Fruit fly (Drosophila melanogaster) whole organism, embryonic: Measurements from ENCODE around the gene CG14395.

Experiments used
- Atf-2 ChIP-seq: fragments of 200-800 bp; sonication (Bioruptor generic); optimal IDR thresholded peaks from 2 replicates; lab custom pipeline; 2016; ENCODE audit warnings: missing biosample characterization, missing genetic modification characterization
- CG10959 ChIP-seq: fragments of 200-800 bp; sonication (Bioruptor generic); IDR thresholded peaks from 2 replicates; pipeline ENCODE4 v1.3.6; 2022; ENCODE audit warnings: missing biosample characterization, missing genetic modification characterization
- CG11247 ChIP-seq: fragments of 200-800 bp; sonication (Bioruptor generic); IDR thresholded peaks from 2 replicates; pipeline ENCODE4 v1.3.6; 2022; ENCODE audit warnings: missing biosample characterization, missing genetic modification characterization
- CG11695 ChIP-seq: fragments of 200-800 bp; sonication (Bioruptor generic); IDR thresholded peaks from 3 replicates; pipeline ENCODE4 v1.3.6; 2022; ENCODE audit warnings: missing biosample characterization, missing genetic modification characterization
- CG14441 ChIP-seq: fragments of 200-800 bp; sonication (Bioruptor generic); IDR thresholded peaks from 2 replicates; pipeline ENCODE4 v1.3.6; 2022; ENCODE audit warnings: missing biosample characterization, missing genetic modification characterization
- CG18011 ChIP-seq: fragments of 200-800 bp; sonication (Bioruptor generic); optimal IDR thresholded peaks from 2 replicates; lab custom pipeline; 2017; ENCODE audit warnings: missing biosample characterization, missing genetic modification characterization, mild to moderate bottlenecking, moderate library complexity, missing genotype
- CG1832 ChIP-seq: fragments of 200-800 bp; sonication (Bioruptor generic); optimal IDR thresholded peaks from 2 replicates; lab custom pipeline; 2017; ENCODE audit warnings: missing biosample characterization, mild to moderate bottlenecking, missing genetic modification characterization, inconsistent platforms
- CG2120 ChIP-seq: fragments of 200-800 bp; sonication (Bioruptor generic); optimal IDR thresholded peaks from 3 replicates; lab custom pipeline; 2016; ENCODE audit warnings: missing biosample characterization, missing genetic modification characterization
- CG2712 ChIP-seq: fragments of 200-800 bp; optimal IDR thresholded peaks from 3 replicates; lab custom pipeline; 2019; ENCODE audit warnings: missing biosample characterization, mild to moderate bottlenecking, missing genetic modification characterization, moderate library complexity
- CG31224 ChIP-seq: fragments of 200-800 bp; sonication (Bioruptor generic); IDR thresholded peaks from 2 replicates; pipeline ENCODE4 v1.3.6; 2022; ENCODE audit warnings: missing biosample characterization, missing genetic modification characterization
- CG3163 ChIP-seq: fragments of 200-800 bp; sonication (Bioruptor generic); optimal IDR thresholded peaks from 3 replicates; lab custom pipeline; 2016; ENCODE audit warnings: missing biosample characterization, missing genetic modification characterization
- CG4707 ChIP-seq: fragments of 200-800 bp; sonication (Bioruptor generic); optimal IDR thresholded peaks from 2 replicates; lab custom pipeline; 2018; ENCODE audit warnings: missing biosample characterization, mild to moderate bottlenecking, missing genetic modification characterization, moderate library complexity
- CG6813 ChIP-seq: fragments of 200-800 bp; sonication (Bioruptor generic); optimal IDR thresholded peaks from 2 replicates; lab custom pipeline; 2017; ENCODE audit warnings: missing biosample characterization, missing genetic modification characterization, mild to moderate bottlenecking, moderate library complexity, missing genetic modification reagents
- CG7556 ChIP-seq: fragments of 200-800 bp; sonication (Bioruptor generic); optimal IDR thresholded peaks from 2 replicates; lab custom pipeline; 2017; ENCODE audit warnings: missing biosample characterization, mild to moderate bottlenecking, missing genetic modification characterization
- CG7963 ChIP-seq: fragments of 200-800 bp; sonication (Bioruptor generic); IDR thresholded peaks from 3 replicates; pipeline ENCODE4 v1.3.6; 2022; ENCODE audit warnings: missing biosample characterization, missing genetic modification characterization; ENCODE audit not compliant: partially characterized antibody
- CG9727 ChIP-seq: fragments of 200-800 bp; sonication (Bioruptor generic); optimal IDR thresholded peaks from 3 replicates; lab custom pipeline; 2017; ENCODE audit warnings: missing biosample characterization, mild to moderate bottlenecking, missing genetic modification characterization
- D19A ChIP-seq: fragments of 200-800 bp; optimal IDR thresholded peaks from 3 replicates; lab custom pipeline; 2019; ENCODE audit warnings: missing biosample characterization, mild to moderate bottlenecking, missing genetic modification characterization, moderate library complexity
- Dip2 ChIP-seq: fragments of 200-800 bp; sonication (Bioruptor generic); IDR thresholded peaks from 2 replicates; pipeline ENCODE4 v1.3.6; 2022; ENCODE audit warnings: missing biosample characterization, missing genetic modification characterization
- Dip3 ChIP-seq: fragments of 200-800 bp; sonication (Bioruptor generic); optimal IDR thresholded peaks from 3 replicates; lab custom pipeline; 2016; ENCODE audit warnings: missing biosample characterization, missing genetic modification characterization
- E2f1 ChIP-seq: fragments of 200-800 bp; sonication (Bioruptor generic); IDR thresholded peaks from 2 replicates; pipeline ENCODE4 v1.3.6; 2022; ENCODE audit warnings: missing biosample characterization, missing genetic modification characterization
- ERR ChIP-seq: fragments of 200-800 bp; sonication (Bioruptor generic); optimal IDR thresholded peaks from 2 replicates; lab custom pipeline; 2016; ENCODE audit warnings: missing biosample characterization, missing genetic modification characterization
- HLH3B ChIP-seq: fragments of 200-800 bp; sonication (Bioruptor generic); IDR thresholded peaks from 2 replicates; pipeline ENCODE4 v1.3.6; 2022; ENCODE audit warnings: missing biosample characterization, missing genetic modification characterization
- HmgZ ChIP-seq: fragments of 200-800 bp; sonication (Bioruptor generic); optimal IDR thresholded peaks from 2 replicates; lab custom pipeline; 2018; ENCODE audit warnings: missing biosample characterization, mild to moderate bottlenecking, missing genetic modification characterization
- Mad ChIP-seq: fragments of 200-800 bp; sonication (Bioruptor generic); optimal IDR thresholded peaks from 2 replicates; lab custom pipeline; 2016; ENCODE audit warnings: missing biosample characterization, missing genetic modification characterization
- NC2α ChIP-seq: fragments of 200-800 bp; sonication (Bioruptor generic); optimal IDR thresholded peaks from 2 replicates; lab custom pipeline; 2016; ENCODE audit warnings: missing biosample characterization, missing genetic modification characterization
- NC2β ChIP-seq: fragments of 200-800 bp; sonication (Bioruptor generic); optimal IDR thresholded peaks from 2 replicates; lab custom pipeline; 2016; ENCODE audit warnings: missing biosample characterization, missing genetic modification characterization
- Ptx1 ChIP-seq: fragments of 200-800 bp; sonication (Bioruptor generic); IDR thresholded peaks from 2 replicates; pipeline ENCODE4 v1.3.6; 2022; ENCODE audit warnings: missing biosample characterization, missing genetic modification characterization
- Side ChIP-seq: fragments of 200-800 bp; sonication (Bioruptor generic); optimal IDR thresholded peaks from 2 replicates; lab custom pipeline; 2016; ENCODE audit warnings: missing biosample characterization, missing genetic modification characterization
- Stat92E ChIP-seq, 3 experiments: fragments of >200 bp in 2 of 3; fragments of 200-800 bp in 1 of 3; sonication (Bioruptor generic) in 1 of 3; optimal IDR thresholded peaks; 2 replicates each; lab custom pipeline; 2017 to 2019; ENCODE audit warnings: missing biosample characterization in 3 of 3, missing genetic modification characterization in 3 of 3, mild to moderate bottlenecking in 1 of 3, moderate library complexity in 1 of 3
- bab2 ChIP-seq: fragments of 200-800 bp; sonication (Bioruptor generic); optimal IDR thresholded peaks from 2 replicates; lab custom pipeline; 2016; ENCODE audit warnings: missing biosample characterization, missing genetic modification characterization
- bcd ChIP-seq: fragments of 200-800 bp; sonication (Bioruptor generic); optimal IDR thresholded peaks from 2 replicates; lab custom pipeline; 2017; ENCODE audit warnings: missing biosample characterization, mild to moderate bottlenecking, missing genetic modification characterization
- cg ChIP-seq: fragments of 200-800 bp; sonication (Bioruptor generic); optimal IDR thresholded peaks from 3 replicates; lab custom pipeline; 2019; ENCODE audit warnings: missing biosample characterization, mild to moderate bottlenecking, missing genetic modification characterization, moderate library complexity
- emc ChIP-seq: fragments of 200-800 bp; sonication (Bioruptor generic); optimal IDR thresholded peaks from 2 replicates; lab custom pipeline; 2016; ENCODE audit warnings: missing biosample characterization, missing genetic modification characterization
- fd3F ChIP-seq: fragments of 200-800 bp; sonication (Bioruptor generic); optimal IDR thresholded peaks from 2 replicates; lab custom pipeline; 2018; ENCODE audit warnings: missing biosample characterization, mild to moderate bottlenecking, missing genetic modification characterization, moderate library complexity
- fd96Cb ChIP-seq: fragments of 200-800 bp; sonication (Bioruptor generic); optimal IDR thresholded peaks from 2 replicates; lab custom pipeline; 2018; ENCODE audit warnings: missing biosample characterization, mild to moderate bottlenecking, missing genetic modification characterization, moderate library complexity
- h ChIP-seq: fragments of >200 bp; optimal IDR thresholded peaks from 2 replicates; lab custom pipeline; 2017
- nerfin-2 ChIP-seq: fragments of 200-800 bp; sonication (Bioruptor generic); IDR thresholded peaks from 2 replicates; pipeline ENCODE4 v1.3.6; 2022; ENCODE audit warnings: missing biosample characterization, missing genetic modification characterization; ENCODE audit not compliant: partially characterized antibody
- nmo ChIP-seq: fragments of 200-800 bp; sonication (Bioruptor generic); optimal IDR thresholded peaks from 2 replicates; lab custom pipeline; 2018; ENCODE audit warnings: missing biosample characterization, mild to moderate bottlenecking, missing genetic modification characterization, moderate library complexity
- org-1 ChIP-seq: fragments of 200-800 bp; sonication (Bioruptor generic); optimal IDR thresholded peaks from 2 replicates; lab custom pipeline; 2017; ENCODE audit warnings: missing biosample characterization, missing genetic modification characterization
- otp ChIP-seq: fragments of 200-800 bp; sonication (Bioruptor generic); IDR thresholded peaks from 3 replicates; pipeline ENCODE4, ENCODE4 v1.3.6; 2022; ENCODE audit warnings: missing biosample characterization, missing genetic modification characterization
- pan ChIP-seq, 4 experiments: fragments of >200 bp in 3 of 4; fragments of 200-800 bp in 1 of 4; sonication (Bioruptor generic) in 1 of 4; optimal IDR thresholded peaks in 3 of 4; IDR thresholded peaks in 1 of 4; 2 replicates each; pipeline versions ENCODE4 v1.3.6 to Lab custom; 2017 to 2022; ENCODE audit warnings: missing biosample characterization in 2 of 4, missing genetic modification characterization in 2 of 4, mixed read lengths in 1 of 4
- psq ChIP-seq: fragments of 200-800 bp; sonication (Bioruptor generic); optimal IDR thresholded peaks from 2 replicates; lab custom pipeline; 2017; ENCODE audit warnings: missing biosample characterization, missing genetic modification characterization
- ranshi ChIP-seq: fragments of 200-800 bp; sonication (Bioruptor generic); IDR thresholded peaks from 2 replicates; pipeline ENCODE4 v1.3.6; 2022; ENCODE audit warnings: missing biosample characterization, missing genetic modification characterization
- sob ChIP-seq: fragments of 200-800 bp; sonication (Bioruptor generic); IDR thresholded peaks from 2 replicates; pipeline ENCODE4 v1.3.6; 2022; ENCODE audit warnings: missing biosample characterization, missing genetic modification characterization
- tin ChIP-seq: fragments of 200-800 bp; sonication (Bioruptor generic); optimal IDR thresholded peaks from 3 replicates; lab custom pipeline; 2016; ENCODE audit warnings: missing biosample characterization, missing genetic modification characterization
- ttk ChIP-seq: fragments of 200-800 bp; sonication (Bioruptor generic); IDR thresholded peaks from 2 replicates; pipeline ENCODE4 v2.1.2; 2022; ENCODE audit warnings: missing biosample characterization, missing genetic modification characterization
- tx ChIP-seq: fragments of 200-800 bp; sonication (Bioruptor generic); optimal IDR thresholded peaks from 2 replicates; lab custom pipeline; 2016; ENCODE audit warnings: missing biosample characterization, missing genetic modification characterization
- vfl ChIP-seq: fragments of 200-800 bp; sonication (Bioruptor generic); optimal IDR thresholded peaks from 2 replicates; lab custom pipeline; 2016; ENCODE audit warnings: missing biosample characterization, missing genetic modification characterization

The CG14395 gene

dm6 chr3R:12717588-12718535 lies 55.2 kb downstream of the CG14395 start (continued):
- TF ChIP-seq bab2, result peak; percentile 44
- no peak for TF ChIP-seq Stat92E (GFP tag; optimal IDR thresholded peaks at IDR 0.05; lab: Kevin White, UChicago)
- TF ChIP-seq NC2β (GFP tag; lab: Kevin White, UChicago), result peak; percentile 39
- TF ChIP-seq CG7963 (GFP tag; lab: Robert Waterston, UW), result no peak
- peak; percentile 17 for TF ChIP-seq vfl (GFP tag; lab: Kevin White, UChicago)
- TF ChIP-seq CG6813 (GFP tag; lab: Kevin White, UChicago), result peak; percentile 50
- no peak for TF ChIP-seq Side (GFP tag; lab: Kevin White, UChicago)
- TF ChIP-seq tin (GFP tag; lab: Kevin White, UChicago), result peak; percentile 40
- 0 out of 2 replicates have a peak, but pooled peaks have one; percentile 17 for TF ChIP-seq CG31224 (GFP tag; lab: Robert Waterston, UW)
- peak; percentile 39 for TF ChIP-seq CG18011
- no peak for TF ChIP-seq cg (GFP tag; lab: Kevin White, UChicago)
- TF ChIP-seq CG2712 (tag; lab: Kevin White, UChicago), result peak; percentile 22
- peak; percentile 41 for TF ChIP-seq fd3F
- no peak for TF ChIP-seq pan (optimal IDR thresholded peaks at IDR 0.05; lab: Kevin White, UChicago)
- TF ChIP-seq pan (GFP tag; optimal IDR thresholded peaks at IDR 0.05 in 1 of 2, IDR thresholded peaks at IDR 0.05 in 1 of 2), result peak in 1 of 2 experiments; percentile 59
- peak; percentile 35 for TF ChIP-seq bcd (GFP tag; lab: Kevin White, UChicago)
- peak; percentile 41 for TF ChIP-seq NC2α (GFP tag; lab: Kevin White, UChicago)
- peak; percentile 54; the same call in 1 of the 2 replicates for TF ChIP-seq E2f1 (GFP tag; lab: Robert Waterston, UW)
- peak; percentile 51 for TF ChIP-seq Atf-2 (GFP tag; lab: Kevin White, UChicago)
- TF ChIP-seq Ptx1 (GFP tag; lab: Robert Waterston, UW), result peak; percentile 72; the same call in 1 of the 2 replicates
- no peak for TF ChIP-seq h (lab: Kevin White, UChicago)
- TF ChIP-seq Mad (GFP tag; lab: Kevin White, UChicago), result no peak
- peak; percentile 27 for TF ChIP-seq CG3163
- peak; percentile 53; the same call in 1 of the 2 replicates for TF ChIP-seq ttk (GFP tag; lab: Robert Waterston, UW)
- TF ChIP-seq CG2120 (GFP tag; lab: Kevin White, UChicago), result peak; percentile 80
- TF ChIP-seq CG14441 (GFP tag; lab: Robert Waterston, UW), result peak; percentile 72
- no peak for TF ChIP-seq tx (GFP tag; lab: Kevin White, UChicago)
- peak; percentile 35 for TF ChIP-seq CG9727
- TF ChIP-seq CG11247, result 0 out of 2 replicates have a peak, but pooled peaks have one; percentile 10
- 0 out of 3 replicates have a peak, but pooled peaks have one; percentile 18 for TF ChIP-seq otp (GFP tag; lab: Robert Waterston, UW)
- TF ChIP-seq psq (GFP tag; lab: Kevin White, UChicago), result no peak
- TF ChIP-seq Dip2, result no peak
- TF ChIP-seq fd96Cb (tag; lab: Kevin White, UChicago), result peak; percentile 53
- peak; percentile 69 for TF ChIP-seq HLH3B
- peak; percentile 9 for TF ChIP-seq org-1 (GFP tag; lab: Kevin White, UChicago)
- TF ChIP-seq nerfin-2 (GFP tag; lab: Robert Waterston, UW), result no peak
- TF ChIP-seq emc (GFP tag; lab: Kevin White, UChicago), result peak; percentile 21
- no peak for TF ChIP-seq D19A (tag; lab: Kevin White, UChicago)
- no peak for TF ChIP-seq ERR
- TF ChIP-seq sob (GFP tag; lab: Robert Waterston, UW), result peak; percentile 62
- TF ChIP-seq CG4707 (GFP tag; lab: Kevin White, UChicago), result no peak
- peak; percentile 66 for TF ChIP-seq ranshi (GFP tag; lab: Robert Waterston, UW)
- TF ChIP-seq CG10959 (GFP tag; lab: Robert Waterston, UW), result no peak
- peak; percentile 47 for TF ChIP-seq CG7556 (GFP tag; lab: Kevin White, UChicago)
- TF ChIP-seq CG1832 (GFP tag; lab: Kevin White, UChicago), result no peak
- TF ChIP-seq HmgZ, result peak; percentile 17
- peak; percentile 52; the same call in 1 of the 3 replicates for TF ChIP-seq CG11695 (GFP tag; lab: Robert Waterston, UW)
- peak; percentile 43 for TF ChIP-seq Dip3 (GFP tag; lab: Kevin White, UChicago)
- TF ChIP-seq nmo (GFP tag; lab: Kevin White, UChicago), result peak; percentile 28
